Worm (Caenorhabditis elegans) whole organism, L4/young adult: Measurements from ENCODE around the gene hyls-1.

Experiments used
- dao-5 ChIP-seq: sonication (generic microtip); optimal IDR thresholded peaks from 2 replicates; lab custom pipeline; 2016; ENCODE audit warnings: missing genotype, missing genetic modification characterization, moderate library complexity, missing compliant biosample characterization
- him-1 ChIP-seq: sonication (generic microtip); optimal IDR thresholded peaks from 2 replicates; lab custom pipeline; 2016; ENCODE audit warnings: missing genotype, missing genetic modification reagents, missing genetic modification characterization, missing compliant biosample characterization

- no peak for TF ChIP-seq him-1
- TF ChIP-seq dao-5 (tag; lab: Kevin White, UChicago), result no peak
Observed at ce11 chrV:7214802-7215201, 22.4 kb upstream of the hyls-1 start, which contains the start of gene soap-1.
